Fruit fly (Drosophila melanogaster): ENCODE results near the gene Dhrs4.

DNA sequence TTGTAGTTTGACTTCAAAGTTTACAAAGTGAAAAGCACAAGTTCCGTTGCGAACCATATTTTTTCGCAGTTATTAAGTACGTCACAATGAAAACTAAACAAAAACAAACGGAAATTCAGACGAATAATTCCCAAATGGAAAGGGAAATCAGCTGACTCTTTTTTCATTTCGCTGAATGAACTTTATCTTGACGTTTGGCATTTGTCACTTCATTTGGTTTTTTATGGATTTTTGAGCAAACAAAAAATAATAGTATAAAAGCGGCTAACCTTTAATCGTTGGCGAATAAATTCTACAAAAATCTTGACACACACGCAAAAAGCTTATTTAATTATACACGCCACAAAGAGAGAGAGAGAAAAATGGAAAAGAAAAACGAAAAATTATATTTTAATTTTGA, 42.2 kb upstream of the Dhrs4 start:
- TF ChIP-seq vri (GFP tag; optimal IDR thresholded peaks at IDR 0.05) (no peak), eg (GFP tag; IDR thresholded peaks at IDR 0.05) (no peak), Blimp-1 (GFP tag; optimal IDR thresholded peaks at IDR 0.05) (no peak), CG6854 (GFP tag; optimal IDR thresholded peaks at IDR 0.05) (no peak), pdm3 (GFP tag; optimal IDR thresholded peaks at IDR 0.05) (no peak), Hr39 (GFP tag; optimal IDR thresholded peaks at IDR 0.05) (no peak), CG4318 (GFP tag; optimal IDR thresholded peaks at IDR 0.05) (no peak), fkh (GFP tag; optimal IDR thresholded peaks at IDR 0.05) (no peak), CG32006 (GFP tag; optimal IDR thresholded peaks at IDR 0.05) (no peak), Sox15 (GFP tag; optimal IDR thresholded peaks at IDR 0.05) (no peak), cyc (GFP tag; optimal IDR thresholded peaks at IDR 0.05) (no peak), CG6792 (GFP tag; optimal IDR thresholded peaks at IDR 0.05) (no peak)

All from whole organism, prepupa.